Fruit fly (Drosophila melanogaster): ENCODE data around the gene CG31676.

DNA sequence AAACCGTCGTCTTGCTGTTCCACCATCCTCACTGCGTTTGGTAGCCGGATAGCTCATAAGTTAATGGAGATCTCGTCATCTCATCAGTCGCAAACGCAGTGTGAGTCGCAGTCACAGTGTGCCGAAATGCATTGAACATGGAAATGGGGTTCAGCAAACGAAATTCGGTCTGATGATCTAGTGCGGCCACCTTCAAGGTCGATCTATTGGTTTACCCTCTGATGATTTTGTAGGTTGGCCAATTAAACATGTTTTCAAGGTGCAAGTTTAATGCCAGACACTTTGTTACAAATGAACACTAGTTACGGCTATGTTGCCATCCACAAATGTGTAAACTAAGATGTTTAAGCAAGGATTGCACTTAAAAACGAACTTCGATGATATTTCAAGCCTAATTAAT, 37.7 kb upstream of the CG31676 start:
- TF ChIP-seq EcR (GFP tag; optimal IDR thresholded peaks at IDR 0.05) (no peak), CG4496 (GFP tag; IDR thresholded peaks at IDR 0.05) (peak; percentile 59; the same call in 1 of the 3 replicates), rn (GFP tag; IDR thresholded peaks at IDR 0.05) (0 out of 2 replicates have a peak, but pooled peaks have one; percentile 17), Pif1A (GFP tag; optimal IDR thresholded peaks at IDR 0.05) (no peak), CG14655 (GFP tag; optimal IDR thresholded peaks at IDR 0.05) (peak; percentile 6), CG13204 (GFP tag; optimal IDR thresholded peaks at IDR 0.05) (no peak), Snoo (tag; optimal IDR thresholded peaks at IDR 0.05) (no peak), CG10348 (GFP tag; IDR thresholded peaks at IDR 0.05) (no peak), CG15710 (tag; optimal IDR thresholded peaks at IDR 0.05) (no peak), CG8159 (tag; optimal IDR thresholded peaks at IDR 0.05) (no peak), CG12605 (GFP tag; IDR thresholded peaks at IDR 0.05) (no peak)

Measured in whole organism, pupa.